Worm (Caenorhabditis elegans) whole organism, late embryonic: ENCODE measurements around the gene egl-9.

Source experiments
- C08G9.2 ChIP-seq: sonication (generic microtip); optimal IDR thresholded peaks from 2 replicates; lab custom pipeline; 2016; ENCODE audit warnings: mild to moderate bottlenecking, missing genetic modification characterization, moderate library complexity, missing compliant biosample characterization
- C38D4.7 ChIP-seq: fragments of 200-800 bp; sonication (Bioruptor generic); optimal IDR thresholded peaks from 2 replicates; lab custom pipeline; 2018; ENCODE audit warnings: mild to moderate bottlenecking, missing genetic modification characterization, moderate library complexity, missing compliant biosample characterization
- F13H6.1 ChIP-seq: sonication (generic microtip); optimal IDR thresholded peaks from 2 replicates; lab custom pipeline; 2016; ENCODE audit warnings: missing genetic modification characterization, missing compliant biosample characterization
- K02D7.2 ChIP-seq: sonication (generic microtip); optimal IDR thresholded peaks from 2 replicates; lab custom pipeline; 2017; ENCODE audit warnings: mild to moderate bottlenecking, missing genetic modification characterization, missing compliant biosample characterization
- K09A11.1 ChIP-seq: sonication (generic microtip); optimal IDR thresholded peaks from 2 replicates; lab custom pipeline; 2017; ENCODE audit warnings: antibody characterized with exemption, mild to moderate bottlenecking, missing genetic modification characterization, missing compliant biosample characterization; ENCODE audit not compliant: insufficient read depth
- T23F11.4 ChIP-seq: fragments of 200-800 bp; sonication (Bioruptor generic); optimal IDR thresholded peaks from 2 replicates; lab custom pipeline; 2018; ENCODE audit warnings: mild to moderate bottlenecking, missing genetic modification characterization, missing compliant biosample characterization
- ahr-1 ChIP-seq: sonication (generic microtip); optimal IDR thresholded peaks from 2 replicates; lab custom pipeline; 2016; ENCODE audit warnings: missing genetic modification characterization, missing compliant biosample characterization
- ama-1 ChIP-seq: fragments of 150-350 bp; optimal IDR thresholded peaks from 2 replicates; lab custom pipeline; 2014
- ceh-14 ChIP-seq: sonication (generic microtip); optimal IDR thresholded peaks from 2 replicates; lab custom pipeline; 2016; ENCODE audit warnings: missing genotype, missing genetic modification characterization, missing compliant biosample characterization
- ceh-2 ChIP-seq: sonication (generic microtip); optimal IDR thresholded peaks from 2 replicates; lab custom pipeline; 2016; ENCODE audit warnings: missing genotype, missing genetic modification characterization, missing compliant biosample characterization
- ceh-24 ChIP-seq: sonication (generic microtip); optimal IDR thresholded peaks from 2 replicates; lab custom pipeline; 2016; ENCODE audit warnings: mild to moderate bottlenecking, missing genetic modification characterization, missing compliant biosample characterization
- ceh-9 ChIP-seq: sonication (generic microtip); optimal IDR thresholded peaks from 2 replicates; lab custom pipeline; 2016; ENCODE audit warnings: mild to moderate bottlenecking, missing genetic modification characterization, inconsistent platforms, missing compliant biosample characterization
- che-1 ChIP-seq: sonication (generic microtip); optimal IDR thresholded peaks from 2 replicates; lab custom pipeline; 2016; ENCODE audit warnings: mild to moderate bottlenecking, missing genetic modification characterization, missing compliant biosample characterization
- dve-1 ChIP-seq: sonication (generic microtip); optimal IDR thresholded peaks from 2 replicates; lab custom pipeline; 2017; ENCODE audit warnings: antibody characterized with exemption, mild to moderate bottlenecking, missing genetic modification characterization, missing compliant biosample characterization
- elt-2 ChIP-seq: sonication (generic microtip); optimal IDR thresholded peaks from 2 replicates; lab custom pipeline; 2016; ENCODE audit warnings: missing genetic modification reagents, missing genetic modification characterization, missing compliant biosample characterization
- elt-4 ChIP-seq: sonication (generic microtip); optimal IDR thresholded peaks from 2 replicates; lab custom pipeline; 2016; ENCODE audit warnings: missing genetic modification characterization, missing compliant biosample characterization
- fax-1 ChIP-seq: sonication (generic microtip); optimal IDR thresholded peaks from 2 replicates; lab custom pipeline; 2016; ENCODE audit warnings: missing genotype, missing genetic modification characterization, missing compliant biosample characterization
- fkh-10 ChIP-seq: fragments of 150-350 bp; optimal IDR thresholded peaks from 2 replicates; lab custom pipeline; 2014; ENCODE audit warnings: missing biosample characterization, missing genetic modification reagents, missing genetic modification characterization
- fkh-6 ChIP-seq: sonication (generic microtip); optimal IDR thresholded peaks from 2 replicates; lab custom pipeline; 2016; ENCODE audit warnings: missing genetic modification characterization, missing compliant biosample characterization
- gmeb-2 ChIP-seq: sonication (generic microtip); optimal IDR thresholded peaks from 2 replicates; lab custom pipeline; 2016; ENCODE audit warnings: missing genetic modification characterization, inconsistent platforms, missing compliant biosample characterization
- hlh-30 ChIP-seq: sonication (generic microtip); optimal IDR thresholded peaks from 2 replicates; lab custom pipeline; 2017; ENCODE audit warnings: antibody characterized with exemption, missing genetic modification characterization, missing compliant biosample characterization; ENCODE audit not compliant: insufficient read depth
- hlh-6 ChIP-seq: sonication (generic microtip); optimal IDR thresholded peaks from 2 replicates; lab custom pipeline; 2016; ENCODE audit warnings: missing genotype, missing genetic modification characterization, missing compliant biosample characterization
- lin-11 ChIP-seq: fragments of 200-800 bp; sonication (Bioruptor generic); optimal IDR thresholded peaks from 2 replicates; lab custom pipeline; 2018; ENCODE audit warnings: mild to moderate bottlenecking, missing genetic modification characterization, missing compliant biosample characterization
- mec-3 ChIP-seq: sonication (generic microtip); optimal IDR thresholded peaks from 2 replicates; lab custom pipeline; 2016; ENCODE audit warnings: borderline replicate concordance, missing genetic modification characterization, missing compliant biosample characterization
- nfya-1 ChIP-seq: sonication (generic microtip); optimal IDR thresholded peaks from 2 replicates; lab custom pipeline; 2017; ENCODE audit warnings: missing genetic modification characterization, mild to moderate bottlenecking, missing compliant biosample characterization, antibody characterized with exemption, moderate library complexity
- npax-4 ChIP-seq: sonication (generic microtip); optimal IDR thresholded peaks from 2 replicates; lab custom pipeline; 2016; ENCODE audit warnings: missing genetic modification characterization, missing compliant biosample characterization
- odd-2 ChIP-seq: sonication (generic microtip); optimal IDR thresholded peaks from 2 replicates; lab custom pipeline; 2017; ENCODE audit warnings: antibody characterized with exemption, mild to moderate bottlenecking, missing genetic modification characterization, missing compliant biosample characterization
- pag-3 ChIP-seq: sonication (generic microtip); optimal IDR thresholded peaks from 2 replicates; lab custom pipeline; 2016; ENCODE audit warnings: missing compliant biosample characterization, missing genetic modification characterization, borderline replicate concordance
- pat-9 ChIP-seq: fragments of 200-800 bp; sonication (Bioruptor generic); optimal IDR thresholded peaks from 2 replicates; lab custom pipeline; 2018; ENCODE audit warnings: mild to moderate bottlenecking, missing genetic modification characterization, moderate library complexity, missing compliant biosample characterization
- pax-1 ChIP-seq: fragments of 150-350 bp; optimal IDR thresholded peaks from 2 replicates; lab custom pipeline; 2014; ENCODE audit warnings: missing biosample characterization, missing genetic modification characterization
- pha-2 ChIP-seq: sonication (generic microtip); optimal IDR thresholded peaks from 2 replicates; lab custom pipeline; 2017; ENCODE audit warnings: mild to moderate bottlenecking, missing genetic modification characterization, missing compliant biosample characterization
- pqm-1 ChIP-seq: sonication (generic microtip); optimal IDR thresholded peaks from 2 replicates; lab custom pipeline; 2016; ENCODE audit warnings: missing genetic modification characterization, missing compliant biosample characterization
- ref-2 ChIP-seq: sonication (generic microtip); optimal IDR thresholded peaks from 2 replicates; lab custom pipeline; 2016; ENCODE audit warnings: missing genetic modification characterization, missing compliant biosample characterization
- rnt-1 ChIP-seq: sonication (generic microtip); optimal IDR thresholded peaks from 2 replicates; lab custom pipeline; 2016; ENCODE audit warnings: missing genetic modification characterization, missing compliant biosample characterization
- sdc-2 ChIP-seq: sonication (generic microtip); optimal IDR thresholded peaks from 2 replicates; lab custom pipeline; 2016; ENCODE audit warnings: missing genotype, missing genetic modification characterization, missing compliant biosample characterization
- sox-2 ChIP-seq: fragments of 200-800 bp; sonication (Bioruptor generic); IDR thresholded peaks from 2 replicates; pipeline ENCODE4 v1.3.6; 2022; ENCODE audit warnings: missing genetic modification reagents, missing genetic modification characterization, missing compliant biosample characterization
- sox-4 ChIP-seq: sonication (generic microtip); optimal IDR thresholded peaks from 2 replicates; lab custom pipeline; 2017; ENCODE audit warnings: mild to moderate bottlenecking, missing genetic modification characterization, inconsistent platforms, missing compliant biosample characterization
- syd-9 ChIP-seq: sonication (generic microtip); optimal IDR thresholded peaks from 2 replicates; lab custom pipeline; 2016; ENCODE audit warnings: mild to moderate bottlenecking, missing genetic modification characterization, moderate library complexity, missing compliant biosample characterization
- tbx-2 ChIP-seq: sonication (generic microtip); optimal IDR thresholded peaks from 2 replicates; lab custom pipeline; 2016; ENCODE audit warnings: missing genetic modification characterization, missing compliant biosample characterization
- tbx-7 ChIP-seq: sonication (generic microtip); optimal IDR thresholded peaks from 2 replicates; lab custom pipeline; 2016; ENCODE audit warnings: missing genotype, missing genetic modification characterization, missing compliant biosample characterization
- unc-3 ChIP-seq, 2 experiments: fragments of 200-800 bp in 1 of 2; sonication (Bioruptor generic) in 1 of 2; sonication (generic microtip) in 1 of 2; conservative IDR thresholded peaks in 1 of 2; optimal IDR thresholded peaks in 1 of 2; 2 replicates each; pipeline versions ENCODE4 v1.3.6 to Lab custom; 2016 to 2022; ENCODE audit warnings: missing compliant biosample characterization in 2 of 2, missing genetic modification characterization in 2 of 2, missing genetic modification reagents in 1 of 2
- unc-55 ChIP-seq: sonication (generic microtip); optimal IDR thresholded peaks from 2 replicates; lab custom pipeline; 2017; ENCODE audit warnings: missing biosample characterization, missing genetic modification reagents, missing genetic modification characterization
- unc-86 ChIP-seq: sonication (generic microtip); optimal IDR thresholded peaks from 2 replicates; lab custom pipeline; 2016; ENCODE audit warnings: missing genetic modification characterization, missing compliant biosample characterization
- zip-5 ChIP-seq: sonication (generic microtip); optimal IDR thresholded peaks from 2 replicates; lab custom pipeline; 2016; ENCODE audit warnings: missing genetic modification characterization, missing compliant biosample characterization
- ztf-16 ChIP-seq: sonication (generic microtip); optimal IDR thresholded peaks from 2 replicates; lab custom pipeline; 2017; ENCODE audit warnings: missing genetic modification characterization, missing compliant biosample characterization

egl-9 gene

DNA sequence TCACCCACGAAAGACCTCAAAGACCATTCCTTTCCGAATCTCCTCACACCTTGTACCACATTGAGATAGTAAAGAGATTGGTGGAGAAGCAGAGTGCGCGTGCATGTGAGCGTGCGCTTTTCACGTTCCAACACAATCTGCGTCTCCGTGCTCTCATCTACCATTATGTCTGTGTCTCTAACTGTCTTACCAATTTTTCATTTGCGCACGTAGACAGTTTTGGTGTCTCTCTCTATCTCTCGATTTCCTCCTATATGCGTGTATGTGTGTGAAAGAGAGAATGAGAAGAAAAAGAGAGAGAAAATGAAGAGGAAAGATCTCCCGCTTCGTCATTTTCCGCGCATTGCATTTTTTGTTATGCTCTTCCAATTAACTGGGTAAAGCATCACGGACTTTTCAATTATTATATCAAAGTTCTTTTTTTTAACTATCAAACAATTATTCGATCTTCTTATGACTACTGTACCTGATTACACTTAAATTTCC lies 1.7 kb upstream of the egl-9 start (continued):
- TF ChIP-seq K02D7.2 (tag; lab: Kevin White, UChicago) (no peak), gmeb-2 (tag; lab: Kevin White, UChicago) (no peak), C38D4.7 (GFP tag; lab: Kevin White, UChicago) (no peak), odd-2 (tag; lab: Kevin White, UChicago) (no peak), fkh-6 (tag; lab: Kevin White, UChicago) (peak; percentile 46), ceh-9 (tag; lab: Kevin White, UChicago) (no peak), npax-4 (tag; lab: Kevin White, UChicago) (no peak), ref-2 (peak; percentile 91), pag-3 (no peak), tbx-2 (tag; lab: Kevin White, UChicago) (peak; percentile 91), pax-1 (tag; lab: Kevin White, UChicago) (peak; percentile 88), lin-11 (no peak), pqm-1 (no peak), ama-1 (lab: Kevin White, UChicago) (no peak), ceh-14 (tag; lab: Kevin White, UChicago) (peak; percentile 50), fax-1 (tag; lab: Kevin White, UChicago) (no peak), sox-4 (no peak), rnt-1 (tag; lab: Kevin White, UChicago) (peak; percentile 80), nfya-1 (tag; lab: Kevin White, UChicago) (peak; percentile 96), unc-3 (GFP tag; conservative IDR thresholded peaks at IDR 0.05; lab: Robert Waterston, UW) (no peak), unc-3 (tag; optimal IDR thresholded peaks at IDR 0.05; lab: Kevin White, UChicago) (no peak), dve-1 (tag; lab: Kevin White, UChicago) (peak; percentile 89), T23F11.4 (GFP tag; lab: Kevin White, UChicago) (peak; percentile 2), mec-3 (tag; lab: Kevin White, UChicago) (no peak), unc-55 (GFP tag; lab: Kevin White, UChicago) (peak; percentile 83), pat-9 (tag; lab: Kevin White, UChicago) (no peak), syd-9 (tag; lab: Kevin White, UChicago) (no peak), hlh-30 (tag; lab: Kevin White, UChicago) (peak; percentile 95), C08G9.2 (tag; lab: Kevin White, UChicago) (peak; percentile 35), ceh-24 (tag; lab: Kevin White, UChicago) (no peak), sdc-2 (tag; lab: Kevin White, UChicago) (peak; percentile 63), F13H6.1 (tag; lab: Kevin White, UChicago) (peak; percentile 65), tbx-7 (tag; lab: Kevin White, UChicago) (peak; percentile 19), pha-2 (tag; lab: Kevin White, UChicago) (no peak), ahr-1 (tag; lab: Kevin White, UChicago) (no peak), elt-4 (tag; lab: Kevin White, UChicago) (no peak), ceh-2 (peak; percentile 41), ztf-16 (tag; lab: Kevin White, UChicago) (peak; percentile 58), fkh-10 (no peak), hlh-6 (tag; lab: Kevin White, UChicago) (no peak), elt-2 (tag; lab: Kevin White, UChicago) (peak; percentile 61), K09A11.1 (tag; lab: Kevin White, UChicago) (no peak), zip-5 (tag; lab: Kevin White, UChicago) (no peak), sox-2 (GFP tag; lab: Robert Waterston, UW) (peak; percentile 8; the same call in 1 of the 2 replicates), unc-86 (tag; lab: Kevin White, UChicago) (no peak), che-1 (tag; lab: Kevin White, UChicago) (no peak)
- TF ChIP-seq, all 69 proteins: peak for 28
